Worm (Caenorhabditis elegans): Measurements from ENCODE around the gene srh-75.

DNA sequence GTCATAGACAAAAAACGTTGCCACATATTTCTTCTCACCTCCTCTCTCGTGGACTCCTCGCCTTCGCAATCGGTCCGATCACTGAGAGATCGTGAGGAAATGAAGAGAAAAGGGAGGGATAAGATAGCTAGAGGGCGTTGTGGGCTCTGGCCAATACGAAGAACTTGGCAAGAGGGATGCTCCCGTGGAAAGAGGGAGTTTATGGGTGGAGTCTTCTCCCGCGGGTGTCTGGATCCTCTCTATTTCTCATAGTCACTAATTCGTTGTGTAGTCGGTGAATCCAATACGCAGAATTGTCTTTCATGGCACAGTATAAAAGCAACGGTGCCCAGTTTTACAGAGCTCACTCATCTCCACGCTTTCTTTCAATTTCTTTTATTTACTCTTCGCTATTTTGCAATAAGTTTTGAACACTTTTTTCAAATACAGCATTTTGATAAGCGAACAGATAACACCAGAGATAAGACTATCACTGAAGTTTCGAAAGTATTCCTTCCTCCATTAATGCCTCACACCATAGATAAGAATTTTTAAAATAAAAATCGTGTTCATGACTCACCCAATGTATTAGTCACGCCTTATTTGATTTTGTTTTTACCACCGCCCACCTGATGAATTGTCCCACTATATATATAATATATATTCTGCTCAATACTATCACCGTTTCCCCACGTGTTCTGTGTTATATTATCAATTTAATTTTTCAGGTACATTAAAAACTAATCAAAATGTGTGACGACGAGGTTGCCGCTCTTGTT lies 23.6 kb upstream of the srh-75 start, which contains the start of gene act-1:
- TF ChIP-seq ama-1 (optimal IDR thresholded peaks at IDR 0.05) = no peak
- TF ChIP-seq ama-1 (GFP tag; optimal IDR thresholded peaks at IDR 0.05) = no peak
- no peak for TF ChIP-seq F57C9.4 (tag; optimal IDR thresholded peaks at IDR 0.05)
- TF ChIP-seq F49E8.2 (tag; optimal IDR thresholded peaks at IDR 0.05; ENCODE audit: insufficient read depth) = no peak
- no peak for TF ChIP-seq him-1 (tag; optimal IDR thresholded peaks at IDR 0.05)
- TF ChIP-seq snpc-3.4 (tag; optimal IDR thresholded peaks at IDR 0.05) = no peak
- no peak for TF ChIP-seq egl-44 (GFP tag; IDR thresholded peaks at IDR 0.05)
- no peak for TF ChIP-seq lsy-27 (tag; optimal IDR thresholded peaks at IDR 0.05; ENCODE audit: borderline replicate concordance, insufficient read depth)
- TF ChIP-seq nhr-120 (GFP tag; IDR thresholded peaks at IDR 0.05) = no peak
- TF ChIP-seq tbx-9 (tag; optimal IDR thresholded peaks at IDR 0.05; ENCODE audit: borderline replicate concordance) = no peak
- TF ChIP-seq ekl-4 (GFP tag; IDR thresholded peaks at IDR 0.05) = no peak
- peak; percentile 4 for TF ChIP-seq ceh-27 (GFP tag; optimal IDR thresholded peaks at IDR 0.05)
- TF ChIP-seq pha-4 (tag; optimal IDR thresholded peaks at IDR 0.05) = no peak
- TF ChIP-seq F10E7.11 (tag; optimal IDR thresholded peaks at IDR 0.05) = no peak
- no peak for TF ChIP-seq nfya-2 (GFP tag; IDR thresholded peaks at IDR 0.05)
